Worm (Caenorhabditis elegans) whole organism, L2 larva: ENCODE results near the gene msp-65.

Experiments used
- ama-1 ChIP-seq: fragments of 150-350 bp; optimal IDR thresholded peaks from 2 replicates; lab custom pipeline; 2018; ENCODE audit warnings: inconsistent platforms
- blmp-1 ChIP-seq: sonication (generic microtip); optimal IDR thresholded peaks from 2 replicates; lab custom pipeline; 2017; ENCODE audit warnings: missing genetic modification characterization, mild to moderate bottlenecking, missing compliant biosample characterization, antibody characterized with exemption, moderate library complexity; ENCODE audit not compliant: insufficient read depth
- elt-3 ChIP-seq: sonication (generic microtip); optimal IDR thresholded peaks from 2 replicates; lab custom pipeline; 2017; ENCODE audit warnings: missing biosample characterization, missing genetic modification characterization
- mab-5 ChIP-seq: fragments of 150-350 bp; optimal IDR thresholded peaks from 2 replicates; lab custom pipeline; 2014; ENCODE audit warnings: missing biosample characterization, missing genetic modification characterization

- no peak for TF ChIP-seq blmp-1 (tag; lab: Kevin White, UChicago)
- no peak for TF ChIP-seq mab-5 (tag; lab: Kevin White, UChicago)
- no peak for TF ChIP-seq elt-3
- TF ChIP-seq ama-1 (lab: Kevin White, UChicago): no peak
Measured at ce11 chrIV:5354124-5354523, 37.8 kb downstream of the msp-65 start, which contains the start of gene Y4C6B.1.
